Worm (Caenorhabditis elegans) whole organism, midembryonic: Measurements from ENCODE around the gene cmk-1.

Experiments
- T22C8.4 ChIP-seq: fragments of 200-800 bp; sonication (Bioruptor generic); IDR thresholded peaks from 2 replicates; pipeline ENCODE4 v1.3.6; 2022; ENCODE audit warnings: missing genetic modification characterization, missing compliant biosample characterization
- cog-1 ChIP-seq: sonication (generic microtip); optimal IDR thresholded peaks from 2 replicates; lab custom pipeline; 2016; ENCODE audit warnings: missing genetic modification characterization, missing compliant biosample characterization
- flt-1 ChIP-seq: fragments of 200-800 bp; sonication (Bioruptor generic); IDR thresholded peaks from 2 replicates; pipeline ENCODE4 v1.3.6; 2022; ENCODE audit warnings: missing genetic modification characterization, missing compliant biosample characterization
- klf-2 ChIP-seq: fragments of 200-800 bp; sonication (Bioruptor generic); conservative IDR thresholded peaks from 2 replicates; pipeline ENCODE4 v1.3.6; 2022; ENCODE audit warnings: missing genetic modification reagents, missing genetic modification characterization, missing compliant biosample characterization
- med-1 ChIP-seq: sonication (generic microtip); optimal IDR thresholded peaks from 2 replicates; lab custom pipeline; 2017; ENCODE audit warnings: missing genetic modification characterization, mild to moderate bottlenecking, missing compliant biosample characterization, antibody characterized with exemption, missing genetic modification reagents; ENCODE audit not compliant: insufficient read depth
- ref-1 ChIP-seq: fragments of 200-800 bp; sonication (Bioruptor generic); conservative IDR thresholded peaks from 2 replicates; pipeline ENCODE4 v1.3.6; 2022; ENCODE audit warnings: missing genetic modification reagents, missing genetic modification characterization, missing compliant biosample characterization
- tab-1 ChIP-seq: fragments of 200-800 bp; sonication (Bioruptor generic); IDR thresholded peaks from 2 replicates; pipeline ENCODE4 v1.3.6; 2022; ENCODE audit warnings: missing genetic modification characterization, missing compliant biosample characterization
- ztf-29 ChIP-seq: fragments of 200-800 bp; sonication (Bioruptor generic); IDR thresholded peaks from 2 replicates; pipeline ENCODE4 v1.3.6; 2022; ENCODE audit warnings: missing genetic modification reagents, missing genetic modification characterization, missing compliant biosample characterization

DNA sequence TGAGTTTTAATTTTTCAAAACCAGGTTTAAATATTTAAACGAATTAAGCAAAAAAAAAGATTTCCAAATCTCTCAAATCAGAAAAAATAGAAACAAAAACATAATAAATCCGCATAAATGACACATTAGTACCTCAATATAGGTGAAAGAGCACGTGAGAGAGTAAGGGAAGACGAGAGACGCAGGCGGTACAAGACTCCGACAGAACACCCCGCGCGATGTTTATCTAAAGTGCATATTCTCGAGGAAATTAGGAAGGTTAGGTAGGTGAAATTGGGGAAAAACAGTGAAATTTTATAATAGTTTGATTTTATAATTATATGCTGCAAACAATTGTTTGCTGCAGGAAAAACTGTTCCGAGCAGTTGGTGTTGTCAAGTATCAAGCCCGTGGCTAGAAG, 19.7 kb upstream of the cmk-1 start:
- TF ChIP-seq flt-1 (GFP tag; lab: Robert Waterston, UW) (no peak), tab-1 (no peak), T22C8.4 (GFP tag; lab: Robert Waterston, UW) (no peak), cog-1 (tag; lab: Kevin White, UChicago) (no peak), med-1 (GFP tag; lab: Kevin White, UChicago) (no peak), ref-1 (GFP tag; lab: Robert Waterston, UW) (no peak), ztf-29 (no peak), klf-2 (GFP tag; lab: Robert Waterston, UW) (no peak)
